Worm (Caenorhabditis elegans): Measurements from ENCODE around the gene F08B4.8.
"Not testable (repeated sequence)": the region's sequence is repeated elsewhere in the genome, so short reads cannot be mapped to it uniquely, and the experiment has no call there.

Gene F08B4.8

DNA sequence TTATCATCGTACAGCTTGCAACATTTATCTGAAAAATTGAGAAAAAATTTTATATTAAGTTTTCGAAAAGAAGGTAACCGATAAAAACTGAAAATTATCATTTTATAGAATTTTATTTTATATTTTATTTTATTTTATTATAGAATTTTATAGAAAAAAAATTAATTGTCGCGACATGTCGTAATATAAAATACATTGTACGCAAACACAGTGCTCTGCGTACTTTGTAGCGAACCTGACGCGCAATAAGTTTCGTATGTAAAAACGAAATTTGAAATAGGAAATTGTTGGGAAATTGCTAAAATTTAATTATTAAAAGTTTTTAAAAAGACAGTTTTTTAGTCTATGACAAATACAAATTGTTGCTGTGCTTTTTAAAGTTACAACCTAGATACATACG lies 14.1 kb downstream of the F08B4.8 start, which contains the start of the genes hst-1 and ints-6:
hst-1 (minus strand) TSS at position 28 of the 400 bp plus-strand sequence.
ints-6 (plus strand) TSS at position 260 of the 400 bp plus-strand sequence.
- TF ChIP-seq sea-2 (GFP tag; optimal IDR thresholded peaks at IDR 0.05) (no peak), lin-15B (tag; optimal IDR thresholded peaks at IDR 0.05) (peak; percentile 8), nhr-23 (tag; optimal IDR thresholded peaks at IDR 0.05) (peak; percentile 13), elt-1 (tag; optimal IDR thresholded peaks at IDR 0.05) (no peak), fkh-10 (GFP tag; optimal IDR thresholded peaks at IDR 0.05) (no peak), hmg-11 (tag; optimal IDR thresholded peaks at IDR 0.05) (peak; percentile 29), pha-4 (tag; optimal IDR thresholded peaks at IDR 0.05) (peak; percentile 55)

DNA sequence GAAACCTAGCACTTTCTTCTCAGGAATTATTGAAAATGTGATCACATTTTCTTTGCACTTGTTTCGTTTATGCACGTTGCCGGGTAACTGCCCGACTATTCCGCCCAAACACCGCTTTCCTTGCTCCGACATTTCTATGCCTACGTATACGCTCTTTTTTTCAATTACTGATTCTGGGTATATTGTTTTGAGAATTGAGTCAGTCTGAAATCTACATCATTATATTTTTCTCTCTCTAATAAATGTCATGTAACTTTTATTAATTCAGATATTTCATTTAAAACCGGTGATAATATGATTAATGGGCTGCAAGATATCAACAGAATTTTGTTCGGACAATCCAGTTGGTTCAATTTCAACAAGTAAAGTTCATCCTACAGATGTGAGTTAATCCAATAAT lies 20.0 kb downstream of the F08B4.8 start, which contains the start of gene ttll-11:
ttll-11 (plus strand) TSS at position 301 of the 400 bp plus-strand sequence.
- TF ChIP-seq nhr-12 (tag; optimal IDR thresholded peaks at IDR 0.05), result no peak
- TF ChIP-seq nhr-23 (tag; optimal IDR thresholded peaks at IDR 0.05), result no peak

DNA sequence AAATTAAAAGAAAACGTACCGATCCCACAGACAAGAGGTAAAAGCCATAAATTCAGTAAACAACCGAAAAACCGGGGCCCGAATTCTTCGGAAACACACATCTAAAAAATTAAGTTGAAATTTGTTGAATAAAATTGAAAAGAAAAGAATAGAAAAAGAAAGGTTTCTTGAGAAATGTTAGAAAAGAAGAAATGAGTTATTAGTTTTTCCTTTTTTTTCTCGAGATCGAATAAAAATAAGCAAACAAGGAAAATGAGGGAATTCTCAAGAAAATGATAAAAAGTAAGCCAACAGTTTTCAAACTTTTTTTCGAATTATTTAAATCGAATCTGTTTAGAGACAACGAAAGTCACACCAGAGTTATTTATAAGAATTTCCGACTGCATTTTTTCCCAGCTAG lies 28.1 kb downstream of the F08B4.8 start, which contains the start of gene H23L24.4:
H23L24.4 (minus strand) TSS at position 101 of the 400 bp plus-strand sequence.
- no peak for TF ChIP-seq nhr-67 (tag; optimal IDR thresholded peaks at IDR 0.05)
- TF ChIP-seq eor-1 (tag; optimal IDR thresholded peaks at IDR 0.05), result no peak
- TF ChIP-seq nhr-76 (tag; optimal IDR thresholded peaks at IDR 0.05), result no peak
- TF ChIP-seq nhr-11 (tag; optimal IDR thresholded peaks at IDR 0.05), result no peak

DNA sequence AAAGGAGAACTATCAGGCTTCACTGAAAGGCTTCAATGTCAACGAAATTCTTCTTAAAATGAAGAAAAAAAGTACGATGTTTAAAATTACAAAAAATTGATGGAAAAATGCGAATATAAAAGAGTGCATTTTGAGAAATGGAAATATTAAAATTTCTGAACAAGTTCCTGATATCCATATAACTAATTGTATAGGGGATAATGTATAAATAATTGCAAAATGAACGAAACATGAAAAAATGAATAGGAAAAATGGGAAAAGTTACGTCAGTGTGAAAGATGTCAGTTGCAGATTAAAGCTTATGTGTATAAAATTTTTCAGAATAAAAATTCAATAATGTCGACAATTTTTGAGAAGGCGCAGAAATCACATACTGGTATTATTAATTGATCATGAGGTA lies 30.6 kb downstream of the F08B4.8 start:
- no peak for TF ChIP-seq jun-1 (tag; optimal IDR thresholded peaks at IDR 0.05)
- TF ChIP-seq R02D3.7 (tag; optimal IDR thresholded peaks at IDR 0.05), result no peak
- no peak for TF ChIP-seq tbx-2 (tag; optimal IDR thresholded peaks at IDR 0.05)
- no peak for TF ChIP-seq ceh-16 (tag; optimal IDR thresholded peaks at IDR 0.05)
- TF ChIP-seq eor-1 (tag; optimal IDR thresholded peaks at IDR 0.05), result no peak
- no peak for TF ChIP-seq nhr-67 (tag; optimal IDR thresholded peaks at IDR 0.05)
- no peak for TF ChIP-seq ceh-82 (tag; optimal IDR thresholded peaks at IDR 0.05)
- no peak for TF ChIP-seq aly-2 (tag; optimal IDR thresholded peaks at IDR 0.05)
- TF ChIP-seq elt-2 (tag; optimal IDR thresholded peaks at IDR 0.05), result no peak
- TF ChIP-seq nhr-11 (tag; optimal IDR thresholded peaks at IDR 0.05), result no peak
- no peak for TF ChIP-seq ztf-4 (tag; optimal IDR thresholded peaks at IDR 0.05)
- TF ChIP-seq fos-1 (tag; optimal IDR thresholded peaks at IDR 0.05), result no peak
- TF ChIP-seq nhr-77 (tag; optimal IDR thresholded peaks at IDR 0.05), result no peak
- TF ChIP-seq nhr-76 (tag; optimal IDR thresholded peaks at IDR 0.05), result no peak

DNA sequence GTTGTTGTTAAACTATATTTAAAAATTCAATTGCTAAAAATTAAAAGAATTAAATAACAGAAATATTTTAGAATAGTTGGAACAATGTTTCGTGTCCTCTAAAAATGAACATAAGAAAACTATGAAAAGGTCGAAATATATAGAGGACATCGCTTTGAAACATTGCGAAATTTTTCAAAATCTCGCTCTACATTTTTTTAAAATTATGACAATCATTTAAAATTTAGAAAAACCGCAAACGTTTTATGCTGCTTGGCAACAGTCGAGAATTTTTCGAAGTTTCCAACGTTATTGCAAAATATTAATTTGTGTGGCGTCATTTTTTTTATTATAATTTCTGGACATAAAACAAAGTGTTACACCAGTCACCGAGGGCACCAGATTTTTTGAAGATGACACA lies 37.6 kb downstream of the F08B4.8 start, which contains the start of the genes parg-2 and ipla-5:
parg-2 (minus strand) TSS at position 101 of the 400 bp plus-strand sequence.
ipla-5 (plus strand) TSS at position 216 of the 400 bp plus-strand sequence.
- TF ChIP-seq fkh-10 (GFP tag; optimal IDR thresholded peaks at IDR 0.05); ztf-11 (tag; optimal IDR thresholded peaks at IDR 0.05); nhr-43 (tag; optimal IDR thresholded peaks at IDR 0.05; ENCODE audit: poor library complexity, severe bottlenecking): not testable (repeated sequence)

DNA sequence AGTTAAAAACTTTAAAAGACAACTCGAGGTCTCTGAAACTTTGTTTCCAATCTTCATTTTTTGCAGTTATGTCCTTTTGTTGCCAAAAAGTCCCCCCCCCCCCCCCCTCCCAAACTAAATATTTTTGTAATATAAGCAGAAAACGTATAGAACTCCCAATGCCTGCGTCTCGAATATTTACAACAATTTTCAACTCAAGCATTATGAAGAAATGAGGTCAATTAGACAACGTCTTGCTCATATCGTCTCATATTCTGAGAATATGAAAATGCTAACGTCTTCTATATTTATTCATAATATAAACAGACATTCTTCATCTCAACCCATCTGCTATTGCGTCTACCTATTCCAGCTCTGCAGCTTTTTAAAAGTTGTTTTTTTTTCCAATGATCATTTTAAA lies 40.8 kb downstream of the F08B4.8 start, which contains the start of gene H23L24.1:
H23L24.1 (plus strand) TSS at position 301 of the 400 bp plus-strand sequence.
- TF ChIP-seq elt-3 (tag; optimal IDR thresholded peaks at IDR 0.05), result no peak
- TF ChIP-seq pqm-1 (tag; optimal IDR thresholded peaks at IDR 0.05), result no peak
- no peak for TF ChIP-seq aly-2 (tag; optimal IDR thresholded peaks at IDR 0.05)
- TF ChIP-seq elt-1 (tag; optimal IDR thresholded peaks at IDR 0.05), result no peak
- TF ChIP-seq nhr-237 (tag; optimal IDR thresholded peaks at IDR 0.05), result no peak
- no peak for TF ChIP-seq fkh-2 (tag; optimal IDR thresholded peaks at IDR 0.05)
- TF ChIP-seq lin-15B (tag; optimal IDR thresholded peaks at IDR 0.05), result no peak
- TF ChIP-seq ceh-28 (tag; optimal IDR thresholded peaks at IDR 0.05), result no peak
- no peak for TF ChIP-seq ztf-4 (tag; optimal IDR thresholded peaks at IDR 0.05)
- TF ChIP-seq snpc-4 (tag; optimal IDR thresholded peaks at IDR 0.05), result no peak
- TF ChIP-seq unc-62 (GFP tag; optimal IDR thresholded peaks at IDR 0.05), result no peak
- no peak for TF ChIP-seq egl-27 (tag; optimal IDR thresholded peaks at IDR 0.05)
- no peak for TF ChIP-seq nhr-43 (tag; optimal IDR thresholded peaks at IDR 0.05; ENCODE audit: poor library complexity, severe bottlenecking)
- TF ChIP-seq elt-2 (tag; optimal IDR thresholded peaks at IDR 0.05), result no peak
